Worm (Caenorhabditis elegans) whole organism, L1 larva: ENCODE results near the gene srv-29.

ENCODE experiments used
- F16B12.6 ChIP-seq: fragments of 150-350 bp; optimal IDR thresholded peaks from 2 replicates; lab custom pipeline; 2014; ENCODE audit warnings: missing biosample characterization, missing genetic modification characterization
- alr-1 ChIP-seq: fragments of 200-800 bp; sonication (Bioruptor generic); optimal IDR thresholded peaks from 2 replicates; lab custom pipeline; 2018; ENCODE audit warnings: borderline replicate concordance, mild to moderate bottlenecking, missing genetic modification characterization, missing compliant biosample characterization
- ceh-82 ChIP-seq, 3 experiments: fragments of 150-350 bp in 1 of 3; sonication (generic microtip) in 2 of 3; optimal IDR thresholded peaks; 2 replicates each; lab custom pipeline; 2014 to 2017; ENCODE audit warnings: missing biosample characterization in 3 of 3, missing genetic modification characterization in 3 of 3
- ceh-88 ChIP-seq: fragments of 200-800 bp; sonication (Bioruptor generic); IDR thresholded peaks from 2 replicates; pipeline ENCODE4 v1.3.6; 2022; ENCODE audit warnings: missing genetic modification characterization, missing compliant biosample characterization
- ceh-90 ChIP-seq: sonication (generic microtip); optimal IDR thresholded peaks from 2 replicates; lab custom pipeline; 2016; ENCODE audit warnings: missing genetic modification characterization, missing compliant biosample characterization
- ces-1 ChIP-seq: fragments of 150-350 bp; optimal IDR thresholded peaks from 2 replicates; lab custom pipeline; 2014; ENCODE audit warnings: missing biosample characterization, missing genetic modification reagents, missing genetic modification characterization
- dpl-1 ChIP-seq, 3 experiments: fragments of 150-350 bp in 2 of 3; sonication (generic microtip) in 1 of 3; optimal IDR thresholded peaks; 2 replicates each; lab custom pipeline; 2014 to 2017; ENCODE audit warnings: missing biosample characterization in 3 of 3, missing genetic modification characterization in 3 of 3, missing genetic modification reagents in 3 of 3
- dsc-1 ChIP-seq: sonication (generic microtip); optimal IDR thresholded peaks from 2 replicates; lab custom pipeline; 2016; ENCODE audit warnings: mild to moderate bottlenecking, missing genetic modification characterization, missing compliant biosample characterization
- efl-3 ChIP-seq: fragments of 200-800 bp; sonication (Bioruptor generic); optimal IDR thresholded peaks from 2 replicates; lab custom pipeline; 2018; ENCODE audit warnings: mild to moderate bottlenecking, missing genetic modification characterization, missing compliant biosample characterization
- egl-27 ChIP-seq, 2 experiments: fragments of 150-350 bp in 1 of 2; sonication (generic microtip); optimal IDR thresholded peaks; 3 replicates each; lab custom pipeline; 2017 to 2018; ENCODE audit warnings: missing biosample characterization in 2 of 2, missing genetic modification characterization in 2 of 2, missing genetic modification reagents in 2 of 2
- elt-2 ChIP-seq: sonication (generic microtip); optimal IDR thresholded peaks from 2 replicates; lab custom pipeline; 2016; ENCODE audit warnings: missing genetic modification characterization, mild to moderate bottlenecking, inconsistent platforms, missing compliant biosample characterization, missing genetic modification reagents
- elt-3 ChIP-seq, 6 experiments: fragments of 150-350 bp in 1 of 6; sonication (generic microtip); optimal IDR thresholded peaks; 2 replicates each; lab custom pipeline; 2017 to 2018; ENCODE audit warnings: missing biosample characterization in 6 of 6, missing genetic modification characterization in 6 of 6, inconsistent platforms in 1 of 6
- ets-5 ChIP-seq: fragments of 200-800 bp; sonication (Bioruptor generic); IDR thresholded peaks from 2 replicates; pipeline ENCODE4 v1.3.6; 2022; ENCODE audit warnings: missing genetic modification characterization, missing compliant biosample characterization
- fkh-4 ChIP-seq: sonication (generic microtip); optimal IDR thresholded peaks from 2 replicates; lab custom pipeline; 2016; ENCODE audit warnings: missing compliant biosample characterization, missing genetic modification characterization, borderline replicate concordance
- fkh-8 ChIP-seq: sonication (generic microtip); optimal IDR thresholded peaks from 2 replicates; lab custom pipeline; 2016; ENCODE audit warnings: mild to moderate bottlenecking, missing genetic modification characterization, missing compliant biosample characterization
- hlh-17 ChIP-seq: fragments of 200-800 bp; sonication (Bioruptor generic); optimal IDR thresholded peaks from 2 replicates; lab custom pipeline; 2018; ENCODE audit warnings: missing genetic modification characterization, mild to moderate bottlenecking, missing compliant biosample characterization, moderate library complexity, borderline replicate concordance
- irx-1 ChIP-seq: sonication (generic microtip); optimal IDR thresholded peaks from 2 replicates; lab custom pipeline; 2016; ENCODE audit warnings: missing genetic modification characterization, missing compliant biosample characterization
- isw-1 ChIP-seq: fragments of 200-800 bp; sonication (Bioruptor generic); IDR thresholded peaks from 2 replicates; pipeline ENCODE4 v1.3.6; 2022; ENCODE audit warnings: missing genetic modification characterization, missing compliant biosample characterization
- lin-15B ChIP-seq: fragments of 150-350 bp; sonication (generic microtip); optimal IDR thresholded peaks from 3 replicates; lab custom pipeline; 2014; ENCODE audit warnings: missing biosample characterization, missing genetic modification characterization
- lin-35 ChIP-seq, 2 experiments: fragments of 150-350 bp; optimal IDR thresholded peaks; 2 replicates each; lab custom pipeline; 2014; ENCODE audit warnings: missing biosample characterization in 2 of 2, missing genetic modification characterization in 2 of 2, missing genetic modification reagents in 2 of 2
- lir-3 ChIP-seq: sonication (generic microtip); optimal IDR thresholded peaks from 2 replicates; lab custom pipeline; 2016; ENCODE audit warnings: mild to moderate bottlenecking, missing genetic modification characterization, moderate library complexity, missing compliant biosample characterization; ENCODE audit not compliant: poor library complexity
- mef-2 ChIP-seq: fragments of 150-350 bp; optimal IDR thresholded peaks from 2 replicates; lab custom pipeline; 2014; ENCODE audit warnings: missing biosample characterization, missing genetic modification characterization
- nhr-11 ChIP-seq: fragments of 150-350 bp; optimal IDR thresholded peaks from 2 replicates; lab custom pipeline; 2014; ENCODE audit warnings: missing biosample characterization, missing genetic modification characterization
- nhr-19 ChIP-seq: fragments of 200-800 bp; sonication (Bioruptor generic); conservative IDR thresholded peaks from 2 replicates; pipeline ENCODE4 v1.3.6; 2022; ENCODE audit warnings: missing genetic modification characterization, missing compliant biosample characterization
- nhr-20 ChIP-seq: sonication (generic microtip); optimal IDR thresholded peaks from 2 replicates; lab custom pipeline; 2016; ENCODE audit warnings: mild to moderate bottlenecking, missing genetic modification characterization, missing compliant biosample characterization
- nhr-28 ChIP-seq: fragments of 150-350 bp; optimal IDR thresholded peaks from 2 replicates; lab custom pipeline; 2014; ENCODE audit warnings: missing biosample characterization, missing genetic modification characterization
- nhr-47 ChIP-seq: sonication (generic microtip); optimal IDR thresholded peaks from 2 replicates; lab custom pipeline; 2016; ENCODE audit warnings: mild to moderate bottlenecking, missing genetic modification characterization, moderate library complexity, missing compliant biosample characterization
- nhr-76 ChIP-seq: sonication (generic microtip); optimal IDR thresholded peaks from 2 replicates; lab custom pipeline; 2017; ENCODE audit warnings: missing biosample characterization, missing genetic modification characterization
- nhr-77 ChIP-seq: fragments of 150-350 bp; optimal IDR thresholded peaks from 2 replicates; lab custom pipeline; 2014; ENCODE audit warnings: missing biosample characterization, missing genetic modification characterization
- nhr-85 ChIP-seq: sonication (generic microtip); peaks from one replicate; lab custom pipeline; 2016; ENCODE audit warnings: missing genetic modification characterization, inconsistent platforms, missing compliant biosample characterization
- nhr-90 ChIP-seq: sonication (generic microtip); optimal IDR thresholded peaks from 2 replicates; lab custom pipeline; 2016; ENCODE audit warnings: mild to moderate bottlenecking, missing genetic modification characterization, missing compliant biosample characterization; ENCODE audit not compliant: poor library complexity
- pax-3 ChIP-seq: fragments of 200-800 bp; sonication (Bioruptor generic); optimal IDR thresholded peaks from 2 replicates; lab custom pipeline; 2018; ENCODE audit warnings: mild to moderate bottlenecking, missing genetic modification characterization, moderate library complexity, missing compliant biosample characterization
- skn-1 ChIP-seq: fragments of 150-350 bp; optimal IDR thresholded peaks from 2 replicates; lab custom pipeline; 2014; ENCODE audit warnings: missing biosample characterization, missing genetic modification characterization
- snpc-4 ChIP-seq: fragments of 150-350 bp; optimal IDR thresholded peaks from 2 replicates; lab custom pipeline; 2014; ENCODE audit warnings: missing biosample characterization, missing genetic modification characterization
- sptf-1 ChIP-seq: fragments of 150-350 bp; optimal IDR thresholded peaks from 2 replicates; lab custom pipeline; 2014; ENCODE audit warnings: missing biosample characterization, missing genetic modification characterization
- sup-37 ChIP-seq: fragments of 200-800 bp; sonication (Bioruptor generic); optimal IDR thresholded peaks from 2 replicates; lab custom pipeline; 2018; ENCODE audit warnings: mild to moderate bottlenecking, missing genetic modification characterization, missing compliant biosample characterization
- tlp-1 ChIP-seq: fragments of 150-350 bp; optimal IDR thresholded peaks from 2 replicates; lab custom pipeline; 2014; ENCODE audit warnings: missing biosample characterization, missing genetic modification characterization
- unc-130 ChIP-seq: fragments of 150-350 bp; optimal IDR thresholded peaks from 2 replicates; lab custom pipeline; 2017; ENCODE audit warnings: missing biosample characterization, missing genetic modification characterization, inconsistent platforms
- unc-30 ChIP-seq: sonication (generic microtip); optimal IDR thresholded peaks from 2 replicates; lab custom pipeline; 2017; ENCODE audit warnings: missing biosample characterization, missing genetic modification characterization
- unc-86 ChIP-seq: sonication (generic microtip); optimal IDR thresholded peaks from 2 replicates; lab custom pipeline; 2016; ENCODE audit warnings: missing genetic modification characterization, missing compliant biosample characterization
- vab-15 ChIP-seq: sonication (generic microtip); optimal IDR thresholded peaks from 2 replicates; lab custom pipeline; 2017; ENCODE audit warnings: missing genotype, mild to moderate bottlenecking, missing genetic modification characterization, missing compliant biosample characterization
- xbp-1 ChIP-seq: sonication (generic microtip); optimal IDR thresholded peaks from 2 replicates; lab custom pipeline; 2016; ENCODE audit warnings: missing genetic modification characterization, missing compliant biosample characterization
- ztf-11 ChIP-seq, 2 experiments: sonication (generic microtip); optimal IDR thresholded peaks; 2 replicates each; lab custom pipeline; 2016 to 2017; ENCODE audit warnings: missing genetic modification characterization in 2 of 2, missing biosample characterization in 1 of 2, missing compliant biosample characterization in 1 of 2
- ztf-4 ChIP-seq: fragments of 150-350 bp; optimal IDR thresholded peaks from 2 replicates; lab custom pipeline; 2014; ENCODE audit warnings: missing biosample characterization, missing genetic modification characterization

srv-29 gene

DNA sequence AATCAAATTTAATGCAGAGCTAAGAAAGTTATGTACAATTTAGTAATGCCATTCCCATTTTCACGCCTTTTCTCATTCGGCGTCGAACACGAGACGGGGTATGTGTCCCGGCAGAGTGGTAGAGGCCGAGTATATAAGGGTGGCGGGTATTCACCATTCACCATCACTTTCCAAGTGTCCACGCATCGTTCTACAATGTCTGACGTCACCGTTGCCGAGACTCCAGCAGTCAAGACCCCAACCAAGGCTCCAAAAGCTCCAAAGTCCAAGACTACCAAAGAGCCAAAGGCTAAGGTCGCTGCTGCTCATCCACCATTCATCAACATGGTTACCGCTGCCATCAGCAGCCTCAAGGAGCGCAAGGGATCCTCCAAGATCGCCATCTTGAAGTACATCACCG lies 27.7 kb upstream of the srv-29 start, which contains the start of gene hil-2 (continued):
- TF ChIP-seq ztf-4 (tag; lab: Kevin White, UChicago) = no peak
- TF ChIP-seq snpc-4 (tag; lab: Kevin White, UChicago) = no peak
- no peak for TF ChIP-seq nhr-19
- no peak for TF ChIP-seq elt-3 (tag; optimal IDR thresholded peaks at IDR 0.05; lab: Kevin White, UChicago)
- TF ChIP-seq fkh-8 (tag; lab: Kevin White, UChicago) = no peak
- TF ChIP-seq isw-1 (GFP tag; lab: Robert Waterston, UW) = no peak
- no peak for TF ChIP-seq nhr-28 (tag; lab: Kevin White, UChicago)
- peak in 1 of 3 experiments; percentile 13 for TF ChIP-seq dpl-1 (GFP tag; optimal IDR thresholded peaks at IDR 0.05; lab: Kevin White, UChicago)
- no peak for TF ChIP-seq unc-30 (tag; lab: Kevin White, UChicago)
- TF ChIP-seq mef-2 (tag; lab: Kevin White, UChicago) = no peak
- no peak for TF ChIP-seq ceh-88
- no peak for TF ChIP-seq nhr-20 (tag; lab: Kevin White, UChicago)
- no peak for TF ChIP-seq tlp-1 (tag; lab: Kevin White, UChicago)
- TF ChIP-seq skn-1 = no peak
- no peak for TF ChIP-seq nhr-90 (tag; lab: Kevin White, UChicago)
- no peak for TF ChIP-seq lin-35 (GFP tag; optimal IDR thresholded peaks at IDR 0.05; lab: Kevin White, UChicago)
- no peak for TF ChIP-seq ceh-90 (tag; lab: Kevin White, UChicago)
- TF ChIP-seq vab-15 (tag; lab: Kevin White, UChicago) = no peak
- TF ChIP-seq lin-15B (tag; lab: Kevin White, UChicago) = no peak
- TF ChIP-seq irx-1 = no peak
- TF ChIP-seq ces-1 (GFP tag; lab: Kevin White, UChicago) = no peak
- no peak for TF ChIP-seq pax-3 (tag; lab: Kevin White, UChicago)
- TF ChIP-seq lir-3 (tag; lab: Kevin White, UChicago) = no peak
- TF ChIP-seq elt-2 (tag; lab: Kevin White, UChicago) = no peak
- TF ChIP-seq unc-86 = peak; percentile 23
- peak in 1 of 2 experiments; percentile 4 for TF ChIP-seq ztf-11 (tag; optimal IDR thresholded peaks at IDR 0.05; lab: Kevin White, UChicago)
- TF ChIP-seq nhr-47 (tag; lab: Kevin White, UChicago) = peak; percentile 23
- TF ChIP-seq nhr-77 (tag; lab: Kevin White, UChicago) = no peak
- no peak for TF ChIP-seq efl-3 (GFP tag; lab: Kevin White, UChicago)
- peak in 1 of 3 experiments; percentile 44 for TF ChIP-seq ceh-82 (tag; optimal IDR thresholded peaks at IDR 0.05; lab: Kevin White, UChicago)

DNA sequence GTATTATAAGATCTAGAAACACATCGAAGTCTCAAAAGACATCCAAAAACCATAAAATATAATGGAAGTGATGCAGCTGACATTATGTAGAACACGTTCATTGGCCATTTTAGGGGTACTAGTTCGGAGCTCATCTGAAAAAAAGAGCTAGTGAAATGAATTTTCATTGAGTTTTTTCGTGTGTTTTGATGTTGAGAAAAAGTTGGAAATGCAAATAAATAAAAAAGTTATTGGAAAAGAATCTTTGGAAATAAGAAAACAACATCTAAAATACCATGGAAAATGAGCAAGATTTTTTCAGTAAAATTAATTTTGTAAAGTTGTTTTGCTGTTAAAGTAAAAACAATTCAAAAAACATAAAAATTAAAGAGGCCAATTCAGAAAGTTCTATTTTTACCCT lies 24.3 kb upstream of the srv-29 start, which contains the start of gene srv-24:
srv-24 (minus strand) TSS at position 101 of the 400 bp plus-strand sequence.
- TF ChIP-seq egl-27 (tag; optimal IDR thresholded peaks at IDR 0.05; lab: Kevin White, UChicago) = no peak
- TF ChIP-seq nhr-19 = no peak
- TF ChIP-seq ceh-88 = no peak
- TF ChIP-seq dsc-1 = no peak
- no peak for TF ChIP-seq ets-5 (GFP tag; lab: Robert Waterston, UW)

DNA sequence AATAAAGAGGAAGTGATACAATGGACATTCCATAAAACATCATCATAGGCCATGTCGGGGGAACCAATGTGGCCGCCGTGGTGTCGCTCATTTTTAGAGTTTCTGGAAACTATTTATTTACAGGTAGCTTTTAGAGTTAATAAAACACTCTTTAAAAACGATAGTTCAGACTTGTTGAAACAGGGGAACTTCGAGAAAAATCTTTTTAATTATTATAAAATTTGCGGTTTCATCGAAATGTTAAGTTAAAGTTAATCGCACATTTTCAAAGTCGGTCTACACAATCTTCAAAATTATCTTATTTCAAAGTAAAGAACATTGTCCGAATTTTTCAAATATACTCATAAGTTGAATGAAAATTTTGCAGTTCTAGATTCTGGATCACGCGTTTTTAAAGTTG lies 17.9 kb upstream of the srv-29 start, which contains the start of gene ops-1:
ops-1 (minus strand) TSS at position 101 of the 400 bp plus-strand sequence.
- TF ChIP-seq ztf-4 (tag; lab: Kevin White, UChicago) (no peak), xbp-1 (tag; lab: Kevin White, UChicago) (no peak), tlp-1 (tag; lab: Kevin White, UChicago) (no peak), lin-15B (tag; lab: Kevin White, UChicago) (no peak), vab-15 (tag; lab: Kevin White, UChicago) (no peak), F16B12.6 (tag; lab: Kevin White, UChicago) (no peak), unc-130 (no peak), elt-2 (tag; lab: Kevin White, UChicago) (no peak), sup-37 (GFP tag; lab: Kevin White, UChicago) (no peak), nhr-85 (tag; lab: Kevin White, UChicago) (no peak), egl-27 (tag; optimal IDR thresholded peaks at IDR 0.05; lab: Kevin White, UChicago) (no peak), elt-3 (tag; optimal IDR thresholded peaks at IDR 0.05; lab: Kevin White, UChicago) (no peak), hlh-17 (GFP tag; lab: Kevin White, UChicago) (no peak), efl-3 (GFP tag; lab: Kevin White, UChicago) (no peak), isw-1 (GFP tag; lab: Robert Waterston, UW) (no peak), fkh-4 (tag; lab: Kevin White, UChicago) (no peak), nhr-76 (tag; lab: Kevin White, UChicago) (no peak), alr-1 (tag; lab: Kevin White, UChicago) (no peak), nhr-11 (tag; lab: Kevin White, UChicago) (no peak), sptf-1 (tag; lab: Kevin White, UChicago) (no peak)
